Worm (Caenorhabditis elegans) whole organism, L4/young adult: ENCODE results near the gene F15A4.5.

Experiments
- W03F9.2 ChIP-seq: fragments of 150-350 bp; optimal IDR thresholded peaks from 2 replicates; lab custom pipeline; 2014; ENCODE audit warnings: missing biosample characterization, missing genetic modification characterization
- him-1 ChIP-seq: sonication (generic microtip); optimal IDR thresholded peaks from 2 replicates; lab custom pipeline; 2016; ENCODE audit warnings: missing genotype, missing genetic modification reagents, missing genetic modification characterization, missing compliant biosample characterization

DNA sequence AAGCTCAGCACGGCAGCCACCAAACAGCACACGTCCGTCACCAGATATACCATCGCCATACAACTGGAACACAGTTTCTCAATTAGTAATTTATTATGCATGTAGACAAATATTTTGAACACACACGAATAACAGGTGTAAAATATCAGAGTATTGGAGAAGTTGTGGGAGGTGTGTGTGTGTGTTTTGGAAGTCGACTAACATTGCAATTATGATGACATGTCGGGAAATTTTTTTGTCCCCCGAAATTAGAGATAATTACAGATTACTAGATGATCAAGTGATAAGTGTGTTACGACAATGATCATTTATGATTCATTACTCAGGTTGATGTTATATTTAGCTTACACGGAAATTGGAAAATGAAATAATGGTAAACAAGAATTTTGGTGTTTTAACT, 41.3 kb downstream of the F15A4.5 start, which contains the start of gene Y57A10C.8:
- TF ChIP-seq W03F9.2 (tag; lab: Kevin White, UChicago) (no peak), him-1 (tag; lab: Kevin White, UChicago) (no peak)
